Worm (Caenorhabditis elegans): ENCODE data around the gene slc-36.1.

ce11 chrIII:13340504-13341274 lies 33.4 kb downstream of the slc-36.1 start:
- TF ChIP-seq tbx-2 (tag; optimal IDR thresholded peaks at IDR 0.05) (no peak), Y116A8C.19 (tag; optimal IDR thresholded peaks at IDR 0.05; ENCODE audit: borderline replicate concordance) (no peak), vab-15 (tag; optimal IDR thresholded peaks at IDR 0.05) (no peak), pqm-1 (tag; optimal IDR thresholded peaks at IDR 0.05) (no peak), mep-1 (tag; optimal IDR thresholded peaks at IDR 0.05) (no peak), lin-14 (GFP tag; optimal IDR thresholded peaks at IDR 0.05) (no peak), nhr-84 (tag; optimal IDR thresholded peaks at IDR 0.05) (no peak), xbp-1 (tag; optimal IDR thresholded peaks at IDR 0.05) (no peak), mab-9 (GFP tag; IDR thresholded peaks at IDR 0.05) (no peak), ama-1 (optimal IDR thresholded peaks at IDR 0.05) (no peak), efl-1 (optimal IDR thresholded peaks at IDR 0.05) (peak; percentile 18 to 70), efl-1 (GFP tag; optimal IDR thresholded peaks at IDR 0.05 in 1 of 2) (peak; percentile 77 to 98)

Measured in whole organism, L1 larva.